Fruit fly (Drosophila melanogaster) whole organism, embryonic: ENCODE results near the gene Mfe2.

Source experiments
- Ada2b ChIP-seq: fragments of 200-800 bp; sonication (Bioruptor generic); IDR thresholded peaks from 2 replicates; pipeline ENCODE4 v1.3.6; 2022; ENCODE audit warnings: missing biosample characterization, missing genetic modification characterization
- Adf1 ChIP-seq: fragments of 200-800 bp; sonication (Bioruptor generic); IDR thresholded peaks from 2 replicates; pipeline ENCODE4 v1.3.6; 2022; ENCODE audit warnings: missing biosample characterization, missing genetic modification characterization
- Atf6 ChIP-seq: fragments of 200-800 bp; sonication (Bioruptor generic); IDR thresholded peaks from 2 replicates; pipeline ENCODE4 v1.3.6; 2022; ENCODE audit warnings: missing biosample characterization, missing genetic modification characterization
- BtbVII ChIP-seq: fragments of 200-800 bp; sonication (Bioruptor generic); optimal IDR thresholded peaks from 3 replicates; lab custom pipeline; 2017; ENCODE audit warnings: missing biosample characterization, mild to moderate bottlenecking, missing genetic modification characterization
- Bteb2 ChIP-seq: fragments of 200-800 bp; sonication (Bioruptor generic); optimal IDR thresholded peaks from 2 replicates; lab custom pipeline; 2016; ENCODE audit warnings: missing biosample characterization, missing genetic modification characterization
- CG1024 ChIP-seq: fragments of 200-800 bp; sonication (Bioruptor generic); IDR thresholded peaks from 2 replicates; pipeline ENCODE4 v1.3.6; 2022; ENCODE audit warnings: missing biosample characterization, missing genetic modification characterization
- CG11398 ChIP-seq: fragments of 200-800 bp; sonication (Bioruptor generic); optimal IDR thresholded peaks from 2 replicates; lab custom pipeline; 2016; ENCODE audit warnings: missing biosample characterization, missing genetic modification characterization
- CG12659 ChIP-seq: fragments of 200-800 bp; sonication (Bioruptor generic); optimal IDR thresholded peaks from 3 replicates; lab custom pipeline; 2017; ENCODE audit warnings: mild to moderate bottlenecking, missing biosample characterization, missing genetic modification reagents, missing genetic modification characterization
- CG14710 ChIP-seq: fragments of 200-800 bp; sonication (Bioruptor generic); optimal IDR thresholded peaks from 3 replicates; lab custom pipeline; 2019; ENCODE audit warnings: missing biosample characterization, mild to moderate bottlenecking, missing genetic modification characterization, moderate library complexity
- CG16813 ChIP-seq: fragments of 200-800 bp; sonication (Bioruptor generic); IDR thresholded peaks from 3 replicates; pipeline ENCODE4 v1.3.6; 2022; ENCODE audit warnings: missing biosample characterization, missing genetic modification characterization; ENCODE audit not compliant: partially characterized antibody
- CG32767 ChIP-seq: fragments of 200-800 bp; sonication (Bioruptor generic); IDR thresholded peaks from 2 replicates; pipeline ENCODE4 v1.3.6; 2022; ENCODE audit warnings: missing biosample characterization, missing genetic modification characterization
- CG34224 ChIP-seq: fragments of 200-800 bp; sonication (Bioruptor generic); IDR thresholded peaks from 3 replicates; pipeline ENCODE4 v1.3.6; 2022; ENCODE audit warnings: missing biosample characterization, missing genetic modification characterization; ENCODE audit not compliant: partially characterized antibody
- CG3726 ChIP-seq: fragments of 200-800 bp; sonication (Bioruptor generic); IDR thresholded peaks from 3 replicates; pipeline ENCODE4, ENCODE4 v1.3.6; 2022; ENCODE audit warnings: missing biosample characterization, missing genetic modification characterization
- CG3995 ChIP-seq: fragments of 200-800 bp; sonication (Bioruptor generic); optimal IDR thresholded peaks from 3 replicates; lab custom pipeline; 2016; ENCODE audit warnings: missing biosample characterization, missing genetic modification characterization
- CG6254 ChIP-seq: fragments of 200-800 bp; sonication (Bioruptor generic); optimal IDR thresholded peaks from 3 replicates; lab custom pipeline; 2017; ENCODE audit warnings: mild to moderate bottlenecking, missing biosample characterization, missing genetic modification reagents, missing genetic modification characterization
- CG7357 ChIP-seq: fragments of 200-800 bp; sonication (Bioruptor generic); IDR thresholded peaks from 3 replicates; pipeline ENCODE4 v1.3.6; 2022; ENCODE audit warnings: missing biosample characterization, missing genetic modification characterization
- CG7963 ChIP-seq: fragments of 200-800 bp; sonication (Bioruptor generic); IDR thresholded peaks from 3 replicates; pipeline ENCODE4 v1.3.6; 2022; ENCODE audit warnings: missing biosample characterization, missing genetic modification characterization; ENCODE audit not compliant: partially characterized antibody
- CG8290 ChIP-seq, 3 experiments: fragments of 200-800 bp; sonication (Bioruptor generic); optimal IDR thresholded peaks; 2 replicates each; lab custom pipeline; 2016 to 2019; ENCODE audit warnings: missing biosample characterization in 3 of 3, missing genetic modification characterization in 3 of 3, mild to moderate bottlenecking in 2 of 3, moderate library complexity in 1 of 3
- CG9876 ChIP-seq: fragments of 200-800 bp; sonication (Bioruptor generic); optimal IDR thresholded peaks from 2 replicates; lab custom pipeline; 2016; ENCODE audit warnings: missing biosample characterization, missing genetic modification characterization
- Dll ChIP-seq: fragments of 200-800 bp; sonication (Bioruptor generic); IDR thresholded peaks from 4 replicates; pipeline ENCODE4 v1.3.6; 2022; ENCODE audit warnings: missing biosample characterization, missing genetic modification characterization; ENCODE audit not compliant: partially characterized antibody
- Doc3 ChIP-seq: fragments of 200-800 bp; sonication (Bioruptor generic); IDR thresholded peaks from 3 replicates; pipeline ENCODE4 v1.3.6; 2022; ENCODE audit warnings: missing biosample characterization, missing genetic modification characterization; ENCODE audit not compliant: partially characterized antibody
- Dp ChIP-seq: fragments of 200-800 bp; sonication (Bioruptor generic); optimal IDR thresholded peaks from 2 replicates; lab custom pipeline; 2018; ENCODE audit warnings: missing biosample characterization, mild to moderate bottlenecking, missing genetic modification characterization, moderate library complexity
- Dref ChIP-seq: fragments of 200-800 bp; sonication (Bioruptor generic); IDR thresholded peaks from 2 replicates; pipeline ENCODE4 v1.3.6; 2022; ENCODE audit warnings: missing biosample characterization, missing genetic modification characterization
- Elba2 ChIP-seq: fragments of 200-800 bp; sonication (Bioruptor generic); optimal IDR thresholded peaks from 3 replicates; lab custom pipeline; 2016; ENCODE audit warnings: missing biosample characterization, missing genetic modification characterization
- Gsc ChIP-seq: fragments of 200-800 bp; sonication (Bioruptor generic); IDR thresholded peaks from 2 replicates; pipeline ENCODE4 v1.3.6; 2022; ENCODE audit warnings: missing biosample characterization, missing genetic modification characterization
- Mes4 ChIP-seq: fragments of 200-800 bp; sonication (Bioruptor generic); optimal IDR thresholded peaks from 2 replicates; lab custom pipeline; 2016; ENCODE audit warnings: missing biosample characterization, missing genetic modification characterization
- NC2α ChIP-seq: fragments of 200-800 bp; sonication (Bioruptor generic); optimal IDR thresholded peaks from 2 replicates; lab custom pipeline; 2016; ENCODE audit warnings: missing biosample characterization, missing genetic modification characterization
- Opbp ChIP-seq: fragments of 200-800 bp; sonication (Bioruptor generic); IDR thresholded peaks from 3 replicates; pipeline ENCODE4 v1.3.6; 2022; ENCODE audit warnings: missing biosample characterization, missing genetic modification characterization; ENCODE audit not compliant: partially characterized antibody
- Scr ChIP-seq: fragments of 200-800 bp; sonication (Bioruptor generic); IDR thresholded peaks from 2 replicates; pipeline ENCODE4 v1.3.6; 2022; ENCODE audit warnings: missing biosample characterization, missing genetic modification characterization; ENCODE audit not compliant: partially characterized antibody
- amos ChIP-seq: fragments of 200-800 bp; sonication (Bioruptor generic); IDR thresholded peaks from 2 replicates; pipeline ENCODE4 v1.3.6; 2022; ENCODE audit warnings: missing biosample characterization, missing genetic modification characterization; ENCODE audit not compliant: partially characterized antibody
- az2 ChIP-seq: fragments of 200-800 bp; sonication (Bioruptor generic); optimal IDR thresholded peaks from 3 replicates; lab custom pipeline; 2016; ENCODE audit warnings: missing biosample characterization, missing genetic modification characterization
- bbx ChIP-seq: fragments of 200-800 bp; sonication (Bioruptor generic); IDR thresholded peaks from 2 replicates; pipeline ENCODE4 v1.3.6; 2022; ENCODE audit warnings: missing biosample characterization, missing genetic modification characterization; ENCODE audit not compliant: partially characterized antibody
- dan ChIP-seq: fragments of 200-800 bp; sonication (Bioruptor generic); IDR thresholded peaks from 2 replicates; pipeline ENCODE4 v1.3.6; 2022; ENCODE audit warnings: missing biosample characterization, missing genetic modification characterization
- gcm ChIP-seq: fragments of 200-800 bp; sonication (Bioruptor generic); optimal IDR thresholded peaks from 2 replicates; lab custom pipeline; 2019; ENCODE audit warnings: missing biosample characterization, mild to moderate bottlenecking, missing genetic modification characterization, moderate library complexity
- klu ChIP-seq: fragments of 200-800 bp; sonication (Bioruptor generic); IDR thresholded peaks from 2 replicates; pipeline ENCODE4 v1.3.6; 2022; ENCODE audit warnings: missing biosample characterization, missing genetic modification characterization
- knrl ChIP-seq: fragments of 200-800 bp; sonication (Bioruptor generic); IDR thresholded peaks from 3 replicates; pipeline ENCODE4 v1.3.6; 2022; ENCODE audit warnings: missing biosample characterization, missing genetic modification characterization; ENCODE audit not compliant: partially characterized antibody
- mld ChIP-seq: fragments of 200-800 bp; sonication (Bioruptor generic); IDR thresholded peaks from 3 replicates; pipeline ENCODE4 v1.3.6; 2022; ENCODE audit warnings: missing biosample characterization, missing genetic modification characterization; ENCODE audit not compliant: partially characterized antibody
- nerfin-2 ChIP-seq: fragments of 200-800 bp; sonication (Bioruptor generic); IDR thresholded peaks from 2 replicates; pipeline ENCODE4 v1.3.6; 2022; ENCODE audit warnings: missing biosample characterization, missing genetic modification characterization; ENCODE audit not compliant: partially characterized antibody
- pzg ChIP-seq: fragments of 200-800 bp; sonication (Bioruptor generic); optimal IDR thresholded peaks from 3 replicates; lab custom pipeline; 2018; ENCODE audit warnings: missing biosample characterization, mild to moderate bottlenecking, missing genetic modification characterization, moderate library complexity
- row ChIP-seq: fragments of 200-800 bp; sonication (Bioruptor generic); IDR thresholded peaks from 3 replicates; pipeline ENCODE4 v1.3.6; 2022; ENCODE audit warnings: missing biosample characterization, missing genetic modification characterization
- scrt ChIP-seq: fragments of 200-800 bp; sonication (Bioruptor generic); optimal IDR thresholded peaks from 2 replicates; lab custom pipeline; 2018; ENCODE audit warnings: missing biosample characterization, mild to moderate bottlenecking, missing genetic modification characterization, moderate library complexity
- sens ChIP-seq: fragments of 200-800 bp; sonication (Bioruptor generic); peaks from one replicate; lab custom pipeline; 2016; ENCODE audit warnings: missing biosample characterization, missing genetic modification characterization
- ssp ChIP-seq: fragments of 200-800 bp; sonication (Bioruptor generic); IDR thresholded peaks from 2 replicates; pipeline ENCODE4 v1.3.6; 2022; ENCODE audit warnings: missing biosample characterization, missing genetic modification characterization
- tio ChIP-seq: fragments of 200-800 bp; sonication (Bioruptor generic); optimal IDR thresholded peaks from 2 replicates; lab custom pipeline; 2017; ENCODE audit warnings: missing biosample characterization, missing genetic modification characterization, inconsistent platforms
- tna ChIP-seq: fragments of 200-800 bp; sonication (Bioruptor generic); IDR thresholded peaks from 2 replicates; pipeline ENCODE4 v1.3.6; 2022; ENCODE audit warnings: missing biosample characterization, missing genetic modification characterization; ENCODE audit not compliant: partially characterized antibody
- trem ChIP-seq: fragments of 200-800 bp; optimal IDR thresholded peaks from 3 replicates; lab custom pipeline; 2019; ENCODE audit warnings: missing biosample characterization, mild to moderate bottlenecking, missing genetic modification characterization, moderate library complexity
- unc-4 ChIP-seq: fragments of 200-800 bp; sonication (Bioruptor generic); IDR thresholded peaks from 2 replicates; pipeline ENCODE4 v1.3.6; 2022; ENCODE audit warnings: missing biosample characterization, missing genetic modification characterization; ENCODE audit not compliant: partially characterized antibody
- wek ChIP-seq: fragments of 200-800 bp; sonication (Bioruptor generic); optimal IDR thresholded peaks from 3 replicates; lab custom pipeline; 2018; ENCODE audit warnings: missing biosample characterization, mild to moderate bottlenecking, missing genetic modification characterization, moderate library complexity
- zen2 ChIP-seq: fragments of 200-800 bp; sonication (Bioruptor generic); IDR thresholded peaks from 3 replicates; pipeline ENCODE4 v1.3.6; 2022; ENCODE audit warnings: missing biosample characterization, missing genetic modification characterization; ENCODE audit not compliant: partially characterized antibody

Gene Mfe2

dm6 chrX:16303636-16304035, 32.9 kb downstream of the Mfe2 start, which contains the start of gene CG3679 (continued):
- TF ChIP-seq CG7963 (peak; percentile 70), trem (peak; percentile 31), Atf6 (GFP tag; lab: Robert Waterston, UW) (no peak), Opbp (peak; percentile 63; the same call in 2 of the 3 replicates), Doc3 (peak; percentile 58; the same call in 2 of the 3 replicates), CG14710 (tag; lab: Kevin White, UChicago) (peak; percentile 35), CG9876 (no peak), CG7357 (peak; percentile 87), CG3726 (GFP tag; lab: Robert Waterston, UW) (no peak), CG34224 (GFP tag; lab: Robert Waterston, UW) (peak; percentile 66), Gsc (no peak), CG8290 (GFP tag; optimal IDR thresholded peaks at IDR 0.05; lab: Kevin White, UChicago) (no peak), CG8290 (tag; optimal IDR thresholded peaks at IDR 0.05; lab: Kevin White, UChicago) (no peak), amos (GFP tag; lab: Robert Waterston, UW) (peak; percentile 73; the same call in 1 of the 2 replicates), tna (GFP tag; lab: Robert Waterston, UW) (peak; percentile 61), nerfin-2 (peak; percentile 69), CG6254 (GFP tag; lab: Kevin White, UChicago) (no peak), knrl (GFP tag; lab: Robert Waterston, UW) (peak; percentile 60; the same call in 2 of the 3 replicates), dan (no peak), CG16813 (GFP tag; lab: Robert Waterston, UW) (peak; percentile 66), sens (GFP tag; lab: Kevin White, UChicago) (no peak), CG1024 (0 out of 2 replicates have a peak, but pooled peaks have one; percentile 31), BtbVII (GFP tag; lab: Kevin White, UChicago) (no peak), Mes4 (GFP tag; lab: Kevin White, UChicago) (no peak), pzg (peak; percentile 38), mld (peak; percentile 65; the same call in 1 of the 3 replicates), Adf1 (no peak), Dp (GFP tag; lab: Kevin White, UChicago) (peak; percentile 74), Bteb2 (no peak), Dll (peak; percentile 68), CG3995 (peak; percentile 92), Elba2 (GFP tag; lab: Kevin White, UChicago) (no peak), az2 (no peak), Ada2b (GFP tag; lab: Robert Waterston, UW) (no peak), zen2 (GFP tag; lab: Robert Waterston, UW) (peak; percentile 12; the same call in 1 of the 3 replicates), CG12659 (peak; percentile 9), Dref (GFP tag; lab: Robert Waterston, UW) (peak; percentile 84), wek (GFP tag; lab: Kevin White, UChicago) (no peak), scrt (GFP tag; lab: Kevin White, UChicago) (no peak), unc-4 (peak; percentile 62; the same call in 1 of the 2 replicates), bbx (peak; percentile 76), gcm (GFP tag; lab: Kevin White, UChicago) (no peak), klu (GFP tag; lab: Robert Waterston, UW) (no peak), ssp (GFP tag; lab: Robert Waterston, UW) (peak; percentile 95), CG32767 (0 out of 2 replicates have a peak, but pooled peaks have one; percentile 19), Scr (GFP tag; lab: Robert Waterston, UW) (peak; percentile 66), row (GFP tag; lab: Robert Waterston, UW) (peak; percentile 60), tio (no peak), NC2α (GFP tag; lab: Kevin White, UChicago) (no peak), CG11398 (GFP tag; lab: Kevin White, UChicago) (no peak)
